Fruit fly (Drosophila melanogaster) whole organism, pupa: Measurements from ENCODE around the gene CG3436.

Experiments used
- CG13204 ChIP-seq: fragments of 200-800 bp; sonication (Bioruptor generic); optimal IDR thresholded peaks from 2 replicates; lab custom pipeline; 2018; ENCODE audit warnings: missing biosample characterization, mild to moderate bottlenecking, missing genetic modification characterization, moderate library complexity
- CG15710 ChIP-seq: fragments of 200-800 bp; sonication (Bioruptor generic); optimal IDR thresholded peaks from 2 replicates; lab custom pipeline; 2018; ENCODE audit warnings: missing biosample characterization, mild to moderate bottlenecking, missing genetic modification characterization, moderate library complexity
- CG32121 ChIP-seq: fragments of 200-800 bp; sonication (Bioruptor generic); IDR thresholded peaks from 2 replicates; pipeline ENCODE4 v1.3.6; 2022; ENCODE audit warnings: missing biosample characterization, missing genetic modification characterization
- CG34367 ChIP-seq: fragments of 200-800 bp; sonication (Bioruptor generic); optimal IDR thresholded peaks from 2 replicates; lab custom pipeline; 2018; ENCODE audit warnings: missing biosample characterization, mild to moderate bottlenecking, missing genetic modification characterization
- CG8301 ChIP-seq: fragments of 200-800 bp; sonication (Bioruptor generic); optimal IDR thresholded peaks from 2 replicates; lab custom pipeline; 2018; ENCODE audit warnings: missing biosample characterization, mild to moderate bottlenecking, missing genetic modification characterization
- CG9948 ChIP-seq: fragments of 200-800 bp; sonication (Bioruptor generic); optimal IDR thresholded peaks from 2 replicates; lab custom pipeline; 2018; ENCODE audit warnings: missing biosample characterization, mild to moderate bottlenecking, missing genetic modification characterization, moderate library complexity
- D1 ChIP-seq: fragments of 200-800 bp; sonication (Bioruptor generic); optimal IDR thresholded peaks from 2 replicates; lab custom pipeline; 2018; ENCODE audit warnings: missing biosample characterization, mild to moderate bottlenecking, missing genetic modification characterization, moderate library complexity
- EcR ChIP-seq: fragments of 200-800 bp; sonication (Bioruptor generic); optimal IDR thresholded peaks from 3 replicates; lab custom pipeline; 2019; ENCODE audit warnings: missing biosample characterization, missing genetic modification characterization, mild to moderate bottlenecking, moderate library complexity, missing genetic modification reagents
- Ets98B ChIP-seq: fragments of 200-800 bp; sonication (Bioruptor generic); IDR thresholded peaks from 2 replicates; pipeline ENCODE4 v1.3.6; 2022; ENCODE audit warnings: missing biosample characterization, missing genetic modification characterization
- Pif1A ChIP-seq: fragments of 200-800 bp; sonication (Bioruptor generic); optimal IDR thresholded peaks from 3 replicates; lab custom pipeline; 2016; ENCODE audit warnings: missing biosample characterization, missing genetic modification characterization
- Pif1B ChIP-seq: fragments of 200-800 bp; sonication (Bioruptor generic); optimal IDR thresholded peaks from 3 replicates; lab custom pipeline; 2016; ENCODE audit warnings: missing biosample characterization, missing genetic modification characterization
- Snoo ChIP-seq: fragments of 200-800 bp; sonication (Bioruptor generic); optimal IDR thresholded peaks from 3 replicates; lab custom pipeline; 2017; ENCODE audit warnings: missing biosample characterization, mild to moderate bottlenecking, missing genetic modification characterization, inconsistent platforms
- gl ChIP-seq: fragments of 200-800 bp; sonication (Bioruptor generic); optimal IDR thresholded peaks from 2 replicates; lab custom pipeline; 2018; ENCODE audit warnings: missing biosample characterization, mild to moderate bottlenecking, missing genetic modification characterization
- rn ChIP-seq: fragments of 200-800 bp; sonication (Bioruptor generic); IDR thresholded peaks from 2 replicates; pipeline ENCODE4 v1.3.6; 2022; ENCODE audit warnings: missing biosample characterization, missing genetic modification characterization

dm6 chr2L:110046-110445 lies 45.8 kb upstream of the CG3436 start:
- no peak for TF ChIP-seq D1 (tag; lab: Kevin White, UChicago)
- TF ChIP-seq Pif1B (GFP tag; lab: Kevin White, UChicago), result no peak
- TF ChIP-seq CG9948, result no peak
- no peak for TF ChIP-seq CG13204
- TF ChIP-seq rn, result no peak
- no peak for TF ChIP-seq Pif1A (GFP tag; lab: Kevin White, UChicago)
- no peak for TF ChIP-seq EcR (GFP tag; lab: Kevin White, UChicago)
- TF ChIP-seq CG8301 (tag; lab: Kevin White, UChicago), result no peak
- TF ChIP-seq Ets98B (GFP tag; lab: Robert Waterston, UW), result no peak
- no peak for TF ChIP-seq Snoo (tag; lab: Kevin White, UChicago)
- TF ChIP-seq CG32121 (GFP tag; lab: Robert Waterston, UW), result no peak
- TF ChIP-seq CG34367, result no peak
- TF ChIP-seq CG15710 (tag; lab: Kevin White, UChicago), result no peak
- TF ChIP-seq gl, result no peak
